Worm (Caenorhabditis elegans): ENCODE data around the gene pgap-3.
A peak's percentile ranks its signal among the peaks of the same experiment; 100 is the strongest.

The pgap-3 gene

DNA sequence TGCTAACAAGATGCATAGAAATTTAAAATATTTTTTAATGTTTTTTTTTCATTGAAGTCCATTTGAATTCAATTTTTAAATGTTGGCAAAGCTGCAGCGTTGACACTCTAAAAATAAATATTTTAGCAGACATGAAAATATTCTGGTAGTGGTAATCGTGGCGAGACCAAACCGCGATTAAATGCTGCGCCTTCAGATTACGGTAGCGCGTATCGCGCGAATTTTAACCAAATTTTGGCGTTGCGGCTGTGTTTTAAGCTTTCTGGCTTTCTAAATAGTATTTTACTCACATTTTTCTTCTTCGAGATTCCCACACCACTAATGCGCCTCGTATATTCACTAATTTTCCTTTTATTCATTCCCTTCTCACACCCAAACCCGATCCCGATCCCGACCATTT lies 51.6 kb downstream of the pgap-3 start, which contains the start of gene cpg-4 (continued):
- TF ChIP-seq snpc-4 (GFP tag; optimal IDR thresholded peaks at IDR 0.05) (no peak), snpc-4 (tag; optimal IDR thresholded peaks at IDR 0.05) (peak in 1 of 4 experiments; percentile 20), F10E7.11 (tag; optimal IDR thresholded peaks at IDR 0.05) (no peak), ztf-3 (GFP tag; optimal IDR thresholded peaks at IDR 0.05) (no peak), ceh-79 (tag; optimal IDR thresholded peaks at IDR 0.05) (no peak), ccch-3 (GFP tag; optimal IDR thresholded peaks at IDR 0.05) (no peak), Y53G8AR.9 (GFP tag; conservative IDR thresholded peaks at IDR 0.05) (no peak), F57C9.4 (tag; optimal IDR thresholded peaks at IDR 0.05) (no peak), nfya-2 (GFP tag; IDR thresholded peaks at IDR 0.05) (no peak), egrh-3 (GFP tag; IDR thresholded peaks at IDR 0.05) (no peak), lsl-1 (GFP tag; optimal IDR thresholded peaks at IDR 0.05) (peak; percentile 97), bed-1 (GFP tag; IDR thresholded peaks at IDR 0.05) (no peak), snpc-1.1 (tag; optimal IDR thresholded peaks at IDR 0.05; ENCODE audit: insufficient read depth) (no peak), ceh-27 (GFP tag; optimal IDR thresholded peaks at IDR 0.05) (no peak), ztf-18 (tag; optimal IDR thresholded peaks at IDR 0.05) (no peak), nhr-90 (tag; optimal IDR thresholded peaks at IDR 0.05) (no peak), egl-18 (GFP tag; IDR thresholded peaks at IDR 0.05) (no peak), F57A8.1 (GFP tag; optimal IDR thresholded peaks at IDR 0.05) (no peak), efl-1 (GFP tag; optimal IDR thresholded peaks at IDR 0.05) (peak; percentile 89), athp-1 (tag; optimal IDR thresholded peaks at IDR 0.05) (no peak), K12H6.12 (tag; optimal IDR thresholded peaks at IDR 0.05) (no peak), nhr-27 (tag; optimal IDR thresholded peaks at IDR 0.05) (no peak), let-607 (tag; optimal IDR thresholded peaks at IDR 0.05) (no peak), rpc-1 (optimal IDR thresholded peaks at IDR 0.05) (no peak), rpc-1 (tag; optimal IDR thresholded peaks at IDR 0.05) (no peak), B0019.2 (GFP tag; conservative IDR thresholded peaks at IDR 0.05) (0 out of 2 replicates have a peak, but pooled peaks have one; percentile 25), T26A5.8 (tag; optimal IDR thresholded peaks at IDR 0.05) (no peak), sptf-2 (GFP tag; optimal IDR thresholded peaks at IDR 0.05) (no peak), zim-3 (tag; optimal IDR thresholded peaks at IDR 0.05) (no peak), unc-130 (GFP tag; optimal IDR thresholded peaks at IDR 0.05) (no peak)

Measured in whole organism, young adult.